Worm (Caenorhabditis elegans) whole organism, L3 larva: ENCODE results near the gene fbxa-100.
A peak's percentile ranks its signal among the peaks of the same experiment; 100 is the strongest.

Experiments used
- R02D3.7 ChIP-seq: fragments of 150-350 bp; optimal IDR thresholded peaks from 2 replicates; lab custom pipeline; 2014; ENCODE audit warnings: missing biosample characterization, missing genetic modification characterization
- ZK546.5 ChIP-seq: sonication (generic microtip); optimal IDR thresholded peaks from 2 replicates; lab custom pipeline; 2017; ENCODE audit warnings: missing biosample characterization, missing genetic modification characterization
- aly-2 ChIP-seq: fragments of 150-350 bp; optimal IDR thresholded peaks from 2 replicates; lab custom pipeline; 2014; ENCODE audit warnings: missing biosample characterization, missing genetic modification characterization
- ama-1 ChIP-seq: fragments of 150-350 bp; optimal IDR thresholded peaks from 2 replicates; lab custom pipeline; 2018
- ceh-16 ChIP-seq: sonication (generic microtip); optimal IDR thresholded peaks from 2 replicates; lab custom pipeline; 2017; ENCODE audit warnings: missing biosample characterization, missing genetic modification characterization
- ceh-82 ChIP-seq: fragments of 150-350 bp; optimal IDR thresholded peaks from 2 replicates; lab custom pipeline; 2014; ENCODE audit warnings: missing biosample characterization, missing genetic modification characterization
- ceh-9 ChIP-seq: sonication (generic microtip); optimal IDR thresholded peaks from 2 replicates; lab custom pipeline; 2018; ENCODE audit warnings: missing biosample characterization, missing genetic modification characterization
- egl-27 ChIP-seq: sonication (generic microtip); optimal IDR thresholded peaks from 4 replicates; lab custom pipeline; 2017; ENCODE audit warnings: missing biosample characterization, missing genetic modification reagents, missing genetic modification characterization
- egl-5 ChIP-seq: fragments of 150-350 bp; optimal IDR thresholded peaks from 2 replicates; lab custom pipeline; 2017; ENCODE audit warnings: missing biosample characterization, missing genetic modification reagents, missing genetic modification characterization, inconsistent platforms
- elt-1 ChIP-seq: fragments of 150-350 bp; optimal IDR thresholded peaks from 2 replicates; lab custom pipeline; 2014; ENCODE audit warnings: missing biosample characterization, missing genetic modification characterization
- elt-2 ChIP-seq: sonication (generic microtip); optimal IDR thresholded peaks from 2 replicates; lab custom pipeline; 2016; ENCODE audit warnings: missing genetic modification reagents, mild to moderate bottlenecking, missing genetic modification characterization, missing compliant biosample characterization
- elt-3 ChIP-seq, 3 experiments: fragments of 150-350 bp in 1 of 3; sonication (generic microtip) in 2 of 3; optimal IDR thresholded peaks; 2 replicates in 2 of 3; 4 replicates in 1 of 3; lab custom pipeline; 2014 to 2017; ENCODE audit warnings: missing biosample characterization in 3 of 3, missing genetic modification characterization in 3 of 3
- eor-1 ChIP-seq, 2 experiments: fragments of 150-350 bp; optimal IDR thresholded peaks; 2 replicates each; lab custom pipeline; 2014 to 2018; ENCODE audit warnings: missing biosample characterization in 2 of 2, missing genetic modification characterization in 2 of 2
- fkh-2 ChIP-seq: fragments of 150-350 bp; optimal IDR thresholded peaks from 2 replicates; lab custom pipeline; 2014; ENCODE audit warnings: missing biosample characterization, missing genetic modification reagents, missing genetic modification characterization
- hmg-11 ChIP-seq: sonication (generic microtip); optimal IDR thresholded peaks from 2 replicates; lab custom pipeline; 2016; ENCODE audit warnings: missing genetic modification characterization, missing compliant biosample characterization
- jun-1 ChIP-seq: fragments of 150-350 bp; optimal IDR thresholded peaks from 2 replicates; lab custom pipeline; 2014; ENCODE audit warnings: missing biosample characterization, missing genetic modification reagents, missing genetic modification characterization
- lsy-12 ChIP-seq: sonication (generic microtip); optimal IDR thresholded peaks from 2 replicates; lab custom pipeline; 2016; ENCODE audit warnings: mild to moderate bottlenecking, missing genetic modification characterization, missing compliant biosample characterization
- mdl-1 ChIP-seq: fragments of 150-350 bp; optimal IDR thresholded peaks from 2 replicates; lab custom pipeline; 2014; ENCODE audit warnings: missing biosample characterization, missing genetic modification characterization
- mml-1 ChIP-seq: fragments of 150-350 bp; sonication (generic microtip); optimal IDR thresholded peaks from 3 replicates; lab custom pipeline; 2014; ENCODE audit warnings: missing biosample characterization, missing genetic modification characterization
- nfya-1 ChIP-seq: sonication (generic microtip); optimal IDR thresholded peaks from 2 replicates; lab custom pipeline; 2017; ENCODE audit warnings: missing genetic modification characterization, mild to moderate bottlenecking, missing compliant biosample characterization, antibody characterized with exemption, moderate library complexity; ENCODE audit not compliant: insufficient read depth
- nhr-237 ChIP-seq: fragments of 150-350 bp; optimal IDR thresholded peaks from 2 replicates; lab custom pipeline; 2014; ENCODE audit warnings: missing biosample characterization, missing genetic modification characterization
- nhr-25 ChIP-seq: sonication (generic microtip); optimal IDR thresholded peaks from 2 replicates; lab custom pipeline; 2017; ENCODE audit warnings: missing biosample characterization, missing genetic modification characterization
- nhr-28 ChIP-seq: fragments of 150-350 bp; optimal IDR thresholded peaks from 2 replicates; lab custom pipeline; 2014; ENCODE audit warnings: missing biosample characterization, missing genetic modification characterization
- nhr-43 ChIP-seq: sonication (generic microtip); optimal IDR thresholded peaks from 2 replicates; lab custom pipeline; 2016; ENCODE audit warnings: mild to moderate bottlenecking, missing genetic modification characterization, missing compliant biosample characterization; ENCODE audit not compliant: poor library complexity, severe bottlenecking
- nhr-67 ChIP-seq: fragments of 150-350 bp; optimal IDR thresholded peaks from 2 replicates; lab custom pipeline; 2014; ENCODE audit warnings: missing biosample characterization, missing genetic modification characterization
- nhr-77 ChIP-seq: fragments of 150-350 bp; optimal IDR thresholded peaks from 2 replicates; lab custom pipeline; 2014; ENCODE audit warnings: missing biosample characterization, missing genetic modification characterization
- pha-4 ChIP-seq: fragments of 150-350 bp; optimal IDR thresholded peaks from 2 replicates; lab custom pipeline; 2014; ENCODE audit warnings: missing biosample characterization, missing genetic modification reagents, missing genetic modification characterization
- pqm-1 ChIP-seq: fragments of 150-350 bp; optimal IDR thresholded peaks from 2 replicates; lab custom pipeline; 2017; ENCODE audit warnings: missing biosample characterization, missing genetic modification characterization, inconsistent platforms
- skn-1 ChIP-seq: fragments of 150-350 bp; optimal IDR thresholded peaks from 2 replicates; lab custom pipeline; 2014; ENCODE audit warnings: missing biosample characterization, missing genetic modification characterization
- snpc-4 ChIP-seq: fragments of 150-350 bp; optimal IDR thresholded peaks from 2 replicates; lab custom pipeline; 2014; ENCODE audit warnings: missing biosample characterization, missing genetic modification characterization
- tbx-2 ChIP-seq: sonication (generic microtip); optimal IDR thresholded peaks from 2 replicates; lab custom pipeline; 2016; ENCODE audit warnings: mild to moderate bottlenecking, missing genetic modification characterization, missing compliant biosample characterization
- unc-39 ChIP-seq: sonication (generic microtip); optimal IDR thresholded peaks from 4 replicates; lab custom pipeline; 2017; ENCODE audit warnings: missing biosample characterization, missing genetic modification characterization
- unc-62 ChIP-seq: fragments of 150-350 bp; sonication (generic microtip); optimal IDR thresholded peaks from 4 replicates; lab custom pipeline; 2014; ENCODE audit warnings: missing biosample characterization, missing genetic modification reagents, missing genetic modification characterization
- zag-1 ChIP-seq: fragments of 150-350 bp; optimal IDR thresholded peaks from 2 replicates; lab custom pipeline; 2014; ENCODE audit warnings: missing biosample characterization, missing genetic modification characterization
- ztf-4 ChIP-seq: fragments of 150-350 bp; optimal IDR thresholded peaks from 2 replicates; lab custom pipeline; 2014; ENCODE audit warnings: missing biosample characterization, missing genetic modification characterization

fbxa-100 gene

ce11 chrV:16045837-16046236, 16.1 kb downstream of the fbxa-100 start, which contains the start of gene T10C6.15:
Gene T10C6.15 (minus strand): TSS chrV:16045940.
- peak; percentile 99 for TF ChIP-seq elt-2 (tag; lab: Kevin White, UChicago)
- TF ChIP-seq nhr-77: no peak
- TF ChIP-seq ama-1 (lab: Kevin White, UChicago): no peak
- no peak for TF ChIP-seq ceh-9
- TF ChIP-seq nhr-237 (tag; lab: Kevin White, UChicago): no peak
- TF ChIP-seq aly-2 (tag; lab: Kevin White, UChicago): no peak
- TF ChIP-seq skn-1 (tag; lab: Kevin White, UChicago): no peak
- TF ChIP-seq nhr-43 (tag; lab: Kevin White, UChicago): peak; percentile 57
- TF ChIP-seq unc-39: no peak
- TF ChIP-seq nhr-25 (tag; lab: Kevin White, UChicago): no peak
- TF ChIP-seq R02D3.7 (tag; lab: Kevin White, UChicago): no peak
- no peak for TF ChIP-seq tbx-2
- no peak for TF ChIP-seq nfya-1
- no peak for TF ChIP-seq egl-5 (tag; lab: Kevin White, UChicago)
- TF ChIP-seq pqm-1: peak; percentile 92
- no peak for TF ChIP-seq nhr-67 (tag; lab: Kevin White, UChicago)
- TF ChIP-seq ZK546.5 (tag; lab: Kevin White, UChicago): no peak
- TF ChIP-seq zag-1 (tag; lab: Kevin White, UChicago): no peak
- no peak for TF ChIP-seq elt-1
- peak; percentile 90 for TF ChIP-seq pha-4
- no peak for TF ChIP-seq elt-3 (tag; optimal IDR thresholded peaks at IDR 0.05; lab: Kevin White, UChicago)
- TF ChIP-seq ceh-82 (tag; lab: Kevin White, UChicago): no peak
- TF ChIP-seq jun-1 (tag; lab: Kevin White, UChicago): peak; percentile 82
- no peak for TF ChIP-seq mdl-1
- TF ChIP-seq snpc-4 (tag; lab: Kevin White, UChicago): no peak
- TF ChIP-seq fkh-2 (tag; lab: Kevin White, UChicago): no peak
- no peak for TF ChIP-seq hmg-11 (tag; lab: Kevin White, UChicago)
- no peak for TF ChIP-seq egl-27
- TF ChIP-seq mml-1 (tag; lab: Kevin White, UChicago): no peak
- TF ChIP-seq nhr-28 (tag; lab: Kevin White, UChicago): no peak

ce11 chrV:16043686-16044085, 18.2 kb downstream of the fbxa-100 start:
- TF ChIP-seq pha-4: peak; percentile 28
- TF ChIP-seq pqm-1: peak; percentile 53
- no peak for TF ChIP-seq ztf-4 (tag; lab: Kevin White, UChicago)
- TF ChIP-seq elt-2 (tag; lab: Kevin White, UChicago): peak; percentile 81

- TF ChIP-seq eor-1 (tag; optimal IDR thresholded peaks at IDR 0.05; lab: Kevin White, UChicago) (no peak), lsy-12 (tag; lab: Kevin White, UChicago) (no peak), egl-5 (tag; lab: Kevin White, UChicago) (no peak)
Observed at ce11 chrV:16042743-16043014, 19.2 kb downstream of the fbxa-100 start.

ce11 chrV:16041925-16042742, 19.8 kb downstream of the fbxa-100 start, which contains the start of the genes his-2 and his-1:
Gene his-2 (minus strand): TSS chrV:16042283.
Gene his-1 (plus strand): TSS chrV:16042520.
- peak; percentile 34 for TF ChIP-seq nhr-25 (tag; lab: Kevin White, UChicago)
- TF ChIP-seq, all 47 proteins: peak for 1; not testable (repeated sequence) for 46

ce11 chrV:16041412-16041811, 20.5 kb downstream of the fbxa-100 start:
- TF ChIP-seq hmg-11 (tag; lab: Kevin White, UChicago): no peak
- TF ChIP-seq ama-1 (lab: Kevin White, UChicago): no peak
- TF ChIP-seq egl-27: no peak
- no peak for TF ChIP-seq unc-62 (GFP tag; lab: Kevin White, UChicago)
- no peak for TF ChIP-seq jun-1 (tag; lab: Kevin White, UChicago)
- TF ChIP-seq ceh-16 (tag; lab: Kevin White, UChicago): no peak
